Fruit fly (Drosophila melanogaster): ENCODE results near the gene Hexim.

DNA sequence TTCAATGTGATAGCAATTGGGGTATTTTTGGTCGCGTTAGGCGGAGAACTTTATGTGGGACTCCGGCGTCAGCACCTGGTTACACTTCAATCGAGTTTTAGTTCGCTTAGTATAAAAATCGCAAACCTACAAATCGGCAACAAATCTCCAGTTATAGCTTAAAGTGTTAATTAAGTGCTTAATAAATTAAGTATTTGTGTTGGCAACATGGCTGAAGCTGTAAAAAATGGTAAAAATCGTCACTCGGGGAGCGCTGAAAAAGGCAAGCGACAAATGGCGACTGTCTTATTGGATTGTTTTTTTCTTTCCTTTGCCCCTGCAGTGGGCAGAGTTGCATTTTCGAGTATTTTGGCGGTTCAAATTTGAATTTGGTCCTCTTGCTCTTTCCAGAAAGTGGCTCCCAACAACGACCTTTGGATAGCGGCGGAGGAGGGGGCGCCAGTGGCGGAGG, at the start of gene Hexim:
- TF ChIP-seq CG8478 (optimal IDR thresholded peaks at IDR 0.05) (no peak), pan (optimal IDR thresholded peaks at IDR 0.05) (no peak), Dll (optimal IDR thresholded peaks at IDR 0.05) (no peak), psq (optimal IDR thresholded peaks at IDR 0.05) (no peak)

All from whole organism.